Worm (Caenorhabditis elegans) whole organism, L1 larva: ENCODE results near the gene F53B1.2.

Source experiments
- C34B4.2 ChIP-seq: sonication (generic microtip); optimal IDR thresholded peaks from 2 replicates; lab custom pipeline; 2017; ENCODE audit warnings: mild to moderate bottlenecking, missing genetic modification characterization, missing compliant biosample characterization
- aly-2 ChIP-seq: fragments of 150-350 bp; optimal IDR thresholded peaks from 2 replicates; lab custom pipeline; 2014; ENCODE audit warnings: missing biosample characterization, missing genetic modification characterization
- ceh-82 ChIP-seq, 3 experiments: fragments of 150-350 bp in 1 of 3; sonication (generic microtip) in 2 of 3; optimal IDR thresholded peaks; 2 replicates each; lab custom pipeline; 2014 to 2017; ENCODE audit warnings: missing biosample characterization in 3 of 3, missing genetic modification characterization in 3 of 3
- ceh-90 ChIP-seq: sonication (generic microtip); optimal IDR thresholded peaks from 2 replicates; lab custom pipeline; 2016; ENCODE audit warnings: missing genetic modification characterization, missing compliant biosample characterization
- ces-1 ChIP-seq: fragments of 150-350 bp; optimal IDR thresholded peaks from 2 replicates; lab custom pipeline; 2014; ENCODE audit warnings: missing biosample characterization, missing genetic modification reagents, missing genetic modification characterization
- egl-13 ChIP-seq: sonication (generic microtip); optimal IDR thresholded peaks from 2 replicates; lab custom pipeline; 2016; ENCODE audit warnings: missing genotype, missing genetic modification reagents, missing genetic modification characterization, missing compliant biosample characterization
- irx-1 ChIP-seq: sonication (generic microtip); optimal IDR thresholded peaks from 2 replicates; lab custom pipeline; 2016; ENCODE audit warnings: missing genetic modification characterization, missing compliant biosample characterization
- mdl-1 ChIP-seq, 2 experiments: fragments of 150-350 bp; optimal IDR thresholded peaks; 2 replicates each; lab custom pipeline; 2014 to 2017; ENCODE audit warnings: missing biosample characterization in 2 of 2, missing genetic modification characterization in 2 of 2, inconsistent platforms in 1 of 2
- snpc-4 ChIP-seq: fragments of 150-350 bp; optimal IDR thresholded peaks from 2 replicates; lab custom pipeline; 2014; ENCODE audit warnings: missing biosample characterization, missing genetic modification characterization
- unc-30 ChIP-seq: sonication (generic microtip); optimal IDR thresholded peaks from 2 replicates; lab custom pipeline; 2017; ENCODE audit warnings: missing biosample characterization, missing genetic modification characterization
- ztf-4 ChIP-seq: fragments of 150-350 bp; optimal IDR thresholded peaks from 2 replicates; lab custom pipeline; 2014; ENCODE audit warnings: missing biosample characterization, missing genetic modification characterization

ce11 chrX:2120961-2121360 lies 12.2 kb downstream of the F53B1.2 start, which contains the start of gene gpa-5:
- TF ChIP-seq ztf-4 (tag; lab: Kevin White, UChicago) = no peak
- TF ChIP-seq irx-1 (tag; lab: Kevin White, UChicago) = no peak
- TF ChIP-seq unc-30 (tag; lab: Kevin White, UChicago) = no peak
- no peak for TF ChIP-seq mdl-1 (tag; optimal IDR thresholded peaks at IDR 0.05; lab: Kevin White, UChicago)
- TF ChIP-seq ceh-90 (tag; lab: Kevin White, UChicago) = no peak
- TF ChIP-seq egl-13 = no peak
- no peak for TF ChIP-seq C34B4.2 (tag; lab: Kevin White, UChicago)
- no peak for TF ChIP-seq snpc-4 (tag; lab: Kevin White, UChicago)
- no peak for TF ChIP-seq ces-1 (GFP tag; lab: Kevin White, UChicago)
- TF ChIP-seq aly-2 (tag; lab: Kevin White, UChicago) = no peak
- no peak for TF ChIP-seq ceh-82 (tag; optimal IDR thresholded peaks at IDR 0.05; lab: Kevin White, UChicago)
